Worm (Caenorhabditis elegans) whole organism, late embryonic: ENCODE data around the gene pha-4.
A peak's percentile ranks its signal among the peaks of the same experiment; 100 is the strongest.

Experiments used
- C08G9.2 ChIP-seq: sonication (generic microtip); optimal IDR thresholded peaks from 2 replicates; lab custom pipeline; 2016; ENCODE audit warnings: mild to moderate bottlenecking, missing genetic modification characterization, moderate library complexity, missing compliant biosample characterization
- K02D7.2 ChIP-seq: sonication (generic microtip); optimal IDR thresholded peaks from 2 replicates; lab custom pipeline; 2017; ENCODE audit warnings: mild to moderate bottlenecking, missing genetic modification characterization, missing compliant biosample characterization
- T23F11.4 ChIP-seq: fragments of 200-800 bp; sonication (Bioruptor generic); optimal IDR thresholded peaks from 2 replicates; lab custom pipeline; 2018; ENCODE audit warnings: mild to moderate bottlenecking, missing genetic modification characterization, missing compliant biosample characterization
- Y22D7AL.16 ChIP-seq: sonication (generic microtip); optimal IDR thresholded peaks from 2 replicates; lab custom pipeline; 2016; ENCODE audit warnings: missing genetic modification characterization, missing compliant biosample characterization
- ahr-1 ChIP-seq: sonication (generic microtip); optimal IDR thresholded peaks from 2 replicates; lab custom pipeline; 2016; ENCODE audit warnings: missing genetic modification characterization, missing compliant biosample characterization
- ceh-18 ChIP-seq: sonication (generic microtip); optimal IDR thresholded peaks from 2 replicates; lab custom pipeline; 2016; ENCODE audit warnings: missing genetic modification characterization, missing compliant biosample characterization
- ceh-2 ChIP-seq: sonication (generic microtip); optimal IDR thresholded peaks from 2 replicates; lab custom pipeline; 2016; ENCODE audit warnings: missing genotype, missing genetic modification characterization, missing compliant biosample characterization
- ceh-22 ChIP-seq: sonication (generic microtip); optimal IDR thresholded peaks from 2 replicates; lab custom pipeline; 2017; ENCODE audit warnings: missing biosample characterization, missing genetic modification characterization
- ceh-30 ChIP-seq: fragments of 150-350 bp; optimal IDR thresholded peaks from 2 replicates; lab custom pipeline; 2014; ENCODE audit warnings: missing biosample characterization, missing genetic modification characterization
- ceh-6 ChIP-seq: fragments of 200-800 bp; sonication (Bioruptor generic); optimal IDR thresholded peaks from 2 replicates; lab custom pipeline; 2018; ENCODE audit warnings: mild to moderate bottlenecking, missing genetic modification characterization, missing compliant biosample characterization
- che-1 ChIP-seq: sonication (generic microtip); optimal IDR thresholded peaks from 2 replicates; lab custom pipeline; 2016; ENCODE audit warnings: mild to moderate bottlenecking, missing genetic modification characterization, missing compliant biosample characterization
- dmd-4 ChIP-seq: sonication (generic microtip); optimal IDR thresholded peaks from 2 replicates; lab custom pipeline; 2016; ENCODE audit warnings: borderline replicate concordance, missing genetic modification characterization, missing compliant biosample characterization
- dve-1 ChIP-seq: sonication (generic microtip); optimal IDR thresholded peaks from 2 replicates; lab custom pipeline; 2017; ENCODE audit warnings: antibody characterized with exemption, mild to moderate bottlenecking, missing genetic modification characterization, missing compliant biosample characterization
- eyg-1 ChIP-seq: sonication (generic microtip); optimal IDR thresholded peaks from 2 replicates; lab custom pipeline; 2016; ENCODE audit warnings: missing genotype, missing genetic modification characterization, missing compliant biosample characterization
- fkh-6 ChIP-seq: sonication (generic microtip); optimal IDR thresholded peaks from 2 replicates; lab custom pipeline; 2016; ENCODE audit warnings: missing genetic modification characterization, missing compliant biosample characterization
- gmeb-2 ChIP-seq: sonication (generic microtip); optimal IDR thresholded peaks from 2 replicates; lab custom pipeline; 2016; ENCODE audit warnings: missing genetic modification characterization, inconsistent platforms, missing compliant biosample characterization
- hlh-6 ChIP-seq: sonication (generic microtip); optimal IDR thresholded peaks from 2 replicates; lab custom pipeline; 2016; ENCODE audit warnings: missing genotype, missing genetic modification characterization, missing compliant biosample characterization
- lim-6 ChIP-seq: sonication (generic microtip); optimal IDR thresholded peaks from 2 replicates; lab custom pipeline; 2016; ENCODE audit warnings: missing genetic modification characterization, missing compliant biosample characterization
- madf-2 ChIP-seq: sonication (generic microtip); optimal IDR thresholded peaks from 2 replicates; lab custom pipeline; 2017; ENCODE audit warnings: missing genetic modification characterization, missing compliant biosample characterization
- nfya-1 ChIP-seq: sonication (generic microtip); optimal IDR thresholded peaks from 2 replicates; lab custom pipeline; 2017; ENCODE audit warnings: missing genetic modification characterization, mild to moderate bottlenecking, missing compliant biosample characterization, antibody characterized with exemption, moderate library complexity
- npax-4 ChIP-seq: sonication (generic microtip); optimal IDR thresholded peaks from 2 replicates; lab custom pipeline; 2016; ENCODE audit warnings: missing genetic modification characterization, missing compliant biosample characterization
- odd-2 ChIP-seq: sonication (generic microtip); optimal IDR thresholded peaks from 2 replicates; lab custom pipeline; 2017; ENCODE audit warnings: antibody characterized with exemption, mild to moderate bottlenecking, missing genetic modification characterization, missing compliant biosample characterization
- pha-2 ChIP-seq: sonication (generic microtip); optimal IDR thresholded peaks from 2 replicates; lab custom pipeline; 2017; ENCODE audit warnings: mild to moderate bottlenecking, missing genetic modification characterization, missing compliant biosample characterization
- pha-4 ChIP-seq: fragments of 150-350 bp; optimal IDR thresholded peaks from 2 replicates; lab custom pipeline; 2018; ENCODE audit warnings: missing biosample characterization, missing genetic modification reagents, missing genetic modification characterization
- pqm-1 ChIP-seq: sonication (generic microtip); optimal IDR thresholded peaks from 2 replicates; lab custom pipeline; 2016; ENCODE audit warnings: missing genetic modification characterization, missing compliant biosample characterization
- ref-2 ChIP-seq: sonication (generic microtip); optimal IDR thresholded peaks from 2 replicates; lab custom pipeline; 2016; ENCODE audit warnings: missing genetic modification characterization, missing compliant biosample characterization
- rnt-1 ChIP-seq: sonication (generic microtip); optimal IDR thresholded peaks from 2 replicates; lab custom pipeline; 2016; ENCODE audit warnings: missing genetic modification characterization, missing compliant biosample characterization
- sox-2 ChIP-seq: fragments of 200-800 bp; sonication (Bioruptor generic); IDR thresholded peaks from 2 replicates; pipeline ENCODE4 v1.3.6; 2022; ENCODE audit warnings: missing genetic modification reagents, missing genetic modification characterization, missing compliant biosample characterization
- tbx-7 ChIP-seq: sonication (generic microtip); optimal IDR thresholded peaks from 2 replicates; lab custom pipeline; 2016; ENCODE audit warnings: missing genotype, missing genetic modification characterization, missing compliant biosample characterization
- ttx-3 ChIP-seq: sonication (generic microtip); optimal IDR thresholded peaks from 2 replicates; lab custom pipeline; 2016; ENCODE audit warnings: missing genetic modification reagents, missing genetic modification characterization, missing compliant biosample characterization
- unc-55 ChIP-seq: sonication (generic microtip); optimal IDR thresholded peaks from 2 replicates; lab custom pipeline; 2017; ENCODE audit warnings: missing biosample characterization, missing genetic modification reagents, missing genetic modification characterization
- unc-86 ChIP-seq: sonication (generic microtip); optimal IDR thresholded peaks from 2 replicates; lab custom pipeline; 2016; ENCODE audit warnings: missing genetic modification characterization, missing compliant biosample characterization
- zip-5 ChIP-seq: sonication (generic microtip); optimal IDR thresholded peaks from 2 replicates; lab custom pipeline; 2016; ENCODE audit warnings: missing genetic modification characterization, missing compliant biosample characterization
- ztf-16 ChIP-seq: sonication (generic microtip); optimal IDR thresholded peaks from 2 replicates; lab custom pipeline; 2017; ENCODE audit warnings: missing genetic modification characterization, missing compliant biosample characterization

Gene pha-4

ce11 chrV:20778257-20778697 lies 25.4 kb downstream of the pha-4 start (continued):
- peak; percentile 100 for TF ChIP-seq pha-4 (tag; lab: Kevin White, UChicago)
- peak; percentile 3 for TF ChIP-seq ttx-3 (tag; lab: Kevin White, UChicago)
- peak; percentile 94 for TF ChIP-seq unc-55 (GFP tag; lab: Kevin White, UChicago)
- no peak for TF ChIP-seq hlh-6 (tag; lab: Kevin White, UChicago)
- peak; percentile 59 for TF ChIP-seq dve-1 (tag; lab: Kevin White, UChicago)
- peak; percentile 27 for TF ChIP-seq pha-2
- peak; percentile 78 for TF ChIP-seq pqm-1 (tag; lab: Kevin White, UChicago)
- TF ChIP-seq rnt-1 (tag; lab: Kevin White, UChicago) = peak; percentile 83
- TF ChIP-seq ceh-18 (tag; lab: Kevin White, UChicago) = peak; percentile 95
- no peak for TF ChIP-seq ztf-16 (tag; lab: Kevin White, UChicago)
- TF ChIP-seq tbx-7 (tag; lab: Kevin White, UChicago) = peak; percentile 21
- TF ChIP-seq T23F11.4 (GFP tag; lab: Kevin White, UChicago) = no peak
- peak; percentile 10 for TF ChIP-seq Y22D7AL.16 (tag; lab: Kevin White, UChicago)

ce11 chrV:20778886-20779285 lies 26.0 kb downstream of the pha-4 start:
- no peak for TF ChIP-seq npax-4 (tag; lab: Kevin White, UChicago)
- TF ChIP-seq zip-5 = no peak
- no peak for TF ChIP-seq ahr-1 (tag; lab: Kevin White, UChicago)
- no peak for TF ChIP-seq ceh-6 (GFP tag; lab: Kevin White, UChicago)
- no peak for TF ChIP-seq ztf-16 (tag; lab: Kevin White, UChicago)
- no peak for TF ChIP-seq ref-2 (tag; lab: Kevin White, UChicago)
- TF ChIP-seq K02D7.2 = no peak
- TF ChIP-seq nfya-1 (tag; lab: Kevin White, UChicago) = no peak
- no peak for TF ChIP-seq unc-86 (tag; lab: Kevin White, UChicago)
- no peak for TF ChIP-seq C08G9.2 (tag; lab: Kevin White, UChicago)
- no peak for TF ChIP-seq che-1
- TF ChIP-seq madf-2 (tag; lab: Kevin White, UChicago) = no peak
- no peak for TF ChIP-seq Y22D7AL.16 (tag; lab: Kevin White, UChicago)
- no peak for TF ChIP-seq ceh-2
- TF ChIP-seq ceh-30 (tag; lab: Kevin White, UChicago) = no peak
- no peak for TF ChIP-seq dmd-4
- no peak for TF ChIP-seq ceh-22 (tag; lab: Kevin White, UChicago)
- no peak for TF ChIP-seq sox-2 (GFP tag; lab: Robert Waterston, UW)
- no peak for TF ChIP-seq odd-2 (tag; lab: Kevin White, UChicago)

- TF ChIP-seq gmeb-2 (tag; lab: Kevin White, UChicago) (no peak), lim-6 (tag; lab: Kevin White, UChicago) (no peak), npax-4 (tag; lab: Kevin White, UChicago) (no peak), eyg-1 (tag; lab: Kevin White, UChicago) (no peak), ceh-22 (tag; lab: Kevin White, UChicago) (no peak), K02D7.2 (no peak), unc-55 (GFP tag; lab: Kevin White, UChicago) (peak; percentile 70)
These were observed 27.0 kb downstream of the pha-4 start for ce11 chrV:20779707-20780346.

- TF ChIP-seq unc-86 (tag; lab: Kevin White, UChicago) = no peak
- TF ChIP-seq K02D7.2 = no peak
- TF ChIP-seq fkh-6 (tag; lab: Kevin White, UChicago) = no peak
These were observed 27.5 kb downstream of the pha-4 start, which contains the start of gene hif-1 for ce11 chrV:20780400-20780799. Gene hif-1, plus strand, starts transcription at chrV:20780407.
